Worm (Caenorhabditis elegans) whole organism, young adult: Measurements from ENCODE around the gene rme-4.

Experiments
- C06A6.2 ChIP-seq: fragments of 200-800 bp; sonication (Bioruptor generic); conservative IDR thresholded peaks from 2 replicates; pipeline ENCODE4 v1.3.6; 2022; ENCODE audit warnings: missing genetic modification characterization, missing compliant biosample characterization
- D2030.7 ChIP-seq: fragments of 200-800 bp; sonication (Bioruptor generic); IDR thresholded peaks from 2 replicates; pipeline ENCODE4 v1.3.6; 2022; ENCODE audit warnings: missing genetic modification reagents, missing genetic modification characterization, missing compliant biosample characterization
- F33H1.4 ChIP-seq: fragments of 200-800 bp; sonication (Bioruptor generic); IDR thresholded peaks from 2 replicates; pipeline ENCODE4 v1.3.6; 2022; ENCODE audit warnings: missing genetic modification reagents, missing genetic modification characterization, missing compliant biosample characterization
- F39B2.1 ChIP-seq: fragments of 200-800 bp; sonication (Bioruptor generic); IDR thresholded peaks from 2 replicates; pipeline ENCODE4 v1.3.6; 2022; ENCODE audit warnings: missing genetic modification reagents, missing genetic modification characterization, missing compliant biosample characterization
- Y56A3A.18 ChIP-seq: fragments of 200-800 bp; sonication (Bioruptor generic); IDR thresholded peaks from 2 replicates; pipeline ENCODE4 v1.3.6; 2022; ENCODE audit warnings: missing genetic modification reagents, missing genetic modification characterization, missing compliant biosample characterization
- Y67H2A.10 ChIP-seq: fragments of 200-800 bp; sonication (Bioruptor generic); conservative IDR thresholded peaks from 2 replicates; pipeline ENCODE4 v1.3.6; 2022; ENCODE audit warnings: missing genetic modification reagents, missing genetic modification characterization, missing compliant biosample characterization
- akir-1 ChIP-seq: fragments of 200-800 bp; sonication (Bioruptor generic); optimal IDR thresholded peaks from 2 replicates; lab custom pipeline; 2018; ENCODE audit warnings: mild to moderate bottlenecking, missing genetic modification characterization, moderate library complexity, missing compliant biosample characterization
- ama-1 ChIP-seq, 3 experiments: fragments of 150-350 bp in 1 of 3; sonication (generic microtip) in 2 of 3; optimal IDR thresholded peaks; 2 replicates each; lab custom pipeline; 2014 to 2018; ENCODE audit warnings: missing biosample characterization in 2 of 3, missing genetic modification characterization in 2 of 3, missing genetic modification reagents in 2 of 3
- aptf-2 ChIP-seq: fragments of 200-800 bp; sonication (Bioruptor generic); conservative IDR thresholded peaks from 2 replicates; pipeline ENCODE4 v1.3.6; 2022; ENCODE audit warnings: missing genetic modification reagents, missing genetic modification characterization, missing compliant biosample characterization
- attf-5 ChIP-seq: fragments of 200-800 bp; sonication (Bioruptor generic); optimal IDR thresholded peaks from 2 replicates; lab custom pipeline; 2018; ENCODE audit warnings: mild to moderate bottlenecking, missing genetic modification characterization, missing compliant biosample characterization
- bed-2 ChIP-seq: fragments of 200-800 bp; sonication (Bioruptor generic); IDR thresholded peaks from 2 replicates; pipeline ENCODE4 v1.3.6; 2022; ENCODE audit warnings: missing genetic modification reagents, missing genetic modification characterization, missing compliant biosample characterization
- cebp-1 ChIP-seq, 2 experiments: fragments of 200-800 bp in 1 of 2; sonication (Bioruptor generic) in 1 of 2; sonication (generic microtip) in 1 of 2; IDR thresholded peaks in 1 of 2; optimal IDR thresholded peaks in 1 of 2; 2 replicates each; pipeline versions ENCODE4 v1.3.6 to Lab custom; 2017 to 2022; ENCODE audit warnings: missing compliant biosample characterization in 2 of 2, missing genetic modification characterization in 2 of 2, mild to moderate bottlenecking in 1 of 2, missing genetic modification reagents in 1 of 2, moderate library complexity in 1 of 2
- ceh-79 ChIP-seq: sonication (generic microtip); optimal IDR thresholded peaks from 2 replicates; lab custom pipeline; 2017; ENCODE audit warnings: mild to moderate bottlenecking, missing genetic modification characterization, missing compliant biosample characterization
- dox-1 ChIP-seq: fragments of 200-800 bp; sonication (Bioruptor generic); IDR thresholded peaks from 2 replicates; pipeline ENCODE4 v1.3.6; 2022; ENCODE audit warnings: missing genetic modification reagents, missing genetic modification characterization, missing compliant biosample characterization
- dpl-1 ChIP-seq: fragments of 150-350 bp; optimal IDR thresholded peaks from 2 replicates; lab custom pipeline; 2014; ENCODE audit warnings: missing biosample characterization, missing genetic modification reagents, missing genetic modification characterization
- egl-44 ChIP-seq: fragments of 200-800 bp; sonication (Bioruptor generic); IDR thresholded peaks from 2 replicates; pipeline ENCODE4 v1.3.6; 2022; ENCODE audit warnings: missing genetic modification reagents, missing genetic modification characterization, missing compliant biosample characterization
- gei-17 ChIP-seq: fragments of 200-800 bp; sonication (Bioruptor generic); optimal IDR thresholded peaks from 2 replicates; lab custom pipeline; 2018; ENCODE audit warnings: mild to moderate bottlenecking, missing genetic modification characterization, missing compliant biosample characterization
- hmg-1.2 ChIP-seq: fragments of 200-800 bp; sonication (Bioruptor generic); IDR thresholded peaks from 2 replicates; pipeline ENCODE4 v1.3.6; 2022; ENCODE audit warnings: missing genetic modification reagents, missing genetic modification characterization, missing compliant biosample characterization
- lag-1 ChIP-seq: fragments of 200-800 bp; sonication (Bioruptor generic); IDR thresholded peaks from 2 replicates; pipeline ENCODE4 v1.3.6; 2022; ENCODE audit warnings: missing genetic modification reagents, missing genetic modification characterization, missing compliant biosample characterization
- lin-26 ChIP-seq: fragments of 200-800 bp; sonication (Bioruptor generic); IDR thresholded peaks from 2 replicates; pipeline ENCODE4 v1.3.6; 2022; ENCODE audit warnings: missing genetic modification reagents, missing genetic modification characterization, missing compliant biosample characterization
- lin-40 ChIP-seq: sonication (generic microtip); optimal IDR thresholded peaks from 2 replicates; lab custom pipeline; 2016; ENCODE audit warnings: missing genetic modification characterization, mild to moderate bottlenecking, missing compliant biosample characterization, missing genotype, missing genetic modification reagents
- lin-54 ChIP-seq: fragments of 200-800 bp; sonication (Bioruptor generic); optimal IDR thresholded peaks from 2 replicates; lab custom pipeline; 2018; ENCODE audit warnings: mild to moderate bottlenecking, missing genetic modification characterization, missing compliant biosample characterization
- madf-3 ChIP-seq: fragments of 200-800 bp; sonication (Bioruptor generic); IDR thresholded peaks from 2 replicates; pipeline ENCODE4 v1.3.6; 2022; ENCODE audit warnings: missing genetic modification reagents, missing genetic modification characterization, missing compliant biosample characterization
- mcd-1 ChIP-seq: fragments of 200-800 bp; sonication (Bioruptor generic); IDR thresholded peaks from 2 replicates; pipeline ENCODE4 v1.3.6; 2022; ENCODE audit warnings: missing genetic modification reagents, missing genetic modification characterization, missing compliant biosample characterization
- nfyb-1 ChIP-seq: fragments of 200-800 bp; sonication (Bioruptor generic); IDR thresholded peaks from 2 replicates; pipeline ENCODE4 v1.3.6; 2022; ENCODE audit warnings: missing genetic modification reagents, missing genetic modification characterization, missing compliant biosample characterization
- nhr-80 ChIP-seq: sonication (generic microtip); optimal IDR thresholded peaks from 2 replicates; lab custom pipeline; 2016; ENCODE audit warnings: missing genetic modification characterization, missing compliant biosample characterization
- pbrm-1 ChIP-seq: fragments of 200-800 bp; sonication (Bioruptor generic); IDR thresholded peaks from 2 replicates; pipeline ENCODE4 v1.3.6; 2022; ENCODE audit warnings: missing genetic modification reagents, missing genetic modification characterization, missing compliant biosample characterization
- pha-4 ChIP-seq: fragments of 150-350 bp; sonication (generic microtip); optimal IDR thresholded peaks from 2 replicates; lab custom pipeline; 2014; ENCODE audit warnings: missing biosample characterization, missing genetic modification reagents, missing genetic modification characterization
- repo-1 ChIP-seq: sonication (generic microtip); optimal IDR thresholded peaks from 2 replicates; lab custom pipeline; 2017; ENCODE audit warnings: mild to moderate bottlenecking, missing genetic modification characterization, missing compliant biosample characterization
- sdz-38 ChIP-seq: sonication (generic microtip); optimal IDR thresholded peaks from 2 replicates; lab custom pipeline; 2016; ENCODE audit warnings: missing genotype, missing genetic modification characterization, missing compliant biosample characterization
- snpc-1.1 ChIP-seq: sonication (generic microtip); optimal IDR thresholded peaks from 2 replicates; lab custom pipeline; 2017; ENCODE audit warnings: missing genetic modification characterization, mild to moderate bottlenecking, missing compliant biosample characterization, antibody characterized with exemption, moderate library complexity, missing genotype, missing genetic modification reagents; ENCODE audit not compliant: insufficient read depth
- snpc-3.4 ChIP-seq: sonication (generic microtip); optimal IDR thresholded peaks from 2 replicates; lab custom pipeline; 2017; ENCODE audit warnings: missing genetic modification characterization, mild to moderate bottlenecking, missing compliant biosample characterization, antibody characterized with exemption, moderate library complexity, missing genotype, missing genetic modification reagents
- tbx-9 ChIP-seq: sonication (generic microtip); optimal IDR thresholded peaks from 2 replicates; lab custom pipeline; 2016; ENCODE audit warnings: borderline replicate concordance, missing genetic modification characterization, inconsistent platforms, missing compliant biosample characterization
- tlf-1 ChIP-seq: fragments of 200-800 bp; sonication (Bioruptor generic); optimal IDR thresholded peaks from 2 replicates; lab custom pipeline; 2018; ENCODE audit warnings: mild to moderate bottlenecking, missing genetic modification characterization, missing compliant biosample characterization
- xnd-1 ChIP-seq: sonication (generic microtip); optimal IDR thresholded peaks from 2 replicates; lab custom pipeline; 2016; ENCODE audit warnings: missing genotype, missing genetic modification reagents, missing genetic modification characterization, missing compliant biosample characterization
- zfh-2 ChIP-seq: fragments of 200-800 bp; sonication (Bioruptor generic); conservative IDR thresholded peaks from 2 replicates; pipeline ENCODE4 v1.3.6; 2022; ENCODE audit warnings: missing genetic modification reagents, missing genetic modification characterization, missing compliant biosample characterization
- ztf-22 ChIP-seq: fragments of 200-800 bp; sonication (Bioruptor generic); optimal IDR thresholded peaks from 2 replicates; lab custom pipeline; 2018; ENCODE audit warnings: mild to moderate bottlenecking, missing genetic modification characterization, moderate library complexity, missing compliant biosample characterization
- ztf-28 ChIP-seq: fragments of 200-800 bp; sonication (Bioruptor generic); IDR thresholded peaks from 2 replicates; pipeline ENCODE4 v1.3.6; 2022; ENCODE audit warnings: missing genetic modification reagents, missing genetic modification characterization, missing compliant biosample characterization
- ztf-3 ChIP-seq: fragments of 200-800 bp; sonication (Bioruptor generic); optimal IDR thresholded peaks from 2 replicates; lab custom pipeline; 2018; ENCODE audit warnings: mild to moderate bottlenecking, missing genetic modification characterization, missing compliant biosample characterization
- ztf-6 ChIP-seq: fragments of 200-800 bp; sonication (Bioruptor generic); IDR thresholded peaks from 2 replicates; pipeline ENCODE4 v1.3.6; 2022; ENCODE audit warnings: missing genetic modification reagents, missing genetic modification characterization, missing compliant biosample characterization

Gene rme-4

ce11 chrX:10412425-10412824 lies 32.8 kb upstream of the rme-4 start, which contains the start of gene acr-8 (continued):
- TF ChIP-seq lin-54 (GFP tag; lab: Kevin White, UChicago) (no peak), ztf-6 (GFP tag; lab: Robert Waterston, UW) (no peak), tbx-9 (tag; lab: Kevin White, UChicago) (no peak)

ce11 chrX:10410539-10410938 lies 30.9 kb upstream of the rme-4 start:
- TF ChIP-seq F33H1.4 (GFP tag; lab: Robert Waterston, UW) (no peak), xnd-1 (no peak), gei-17 (GFP tag; lab: Kevin White, UChicago) (no peak), F39B2.1 (GFP tag; lab: Robert Waterston, UW) (no peak), cebp-1 (GFP tag; IDR thresholded peaks at IDR 0.05; lab: Robert Waterston, UW) (no peak), cebp-1 (tag; optimal IDR thresholded peaks at IDR 0.05; lab: Kevin White, UChicago) (no peak), ztf-3 (GFP tag; lab: Kevin White, UChicago) (no peak), attf-5 (no peak)

- TF ChIP-seq dpl-1 (GFP tag; lab: Kevin White, UChicago) (no peak), D2030.7 (no peak), pha-4 (tag; lab: Kevin White, UChicago) (no peak), egl-44 (GFP tag; lab: Robert Waterston, UW) (no peak), hmg-1.2 (GFP tag; lab: Robert Waterston, UW) (no peak), Y56A3A.18 (GFP tag; lab: Robert Waterston, UW) (no peak), C06A6.2 (GFP tag; lab: Robert Waterston, UW) (no peak), snpc-1.1 (tag; lab: Kevin White, UChicago) (no peak), bed-2 (GFP tag; lab: Robert Waterston, UW) (no peak), tlf-1 (GFP tag; lab: Kevin White, UChicago) (no peak), ama-1 (optimal IDR thresholded peaks at IDR 0.05; lab: Kevin White, UChicago) (no peak), ama-1 (GFP tag; optimal IDR thresholded peaks at IDR 0.05; lab: Kevin White, UChicago) (no peak), ceh-79 (tag; lab: Kevin White, UChicago) (no peak), sdz-38 (tag; lab: Kevin White, UChicago) (no peak), mcd-1 (GFP tag; lab: Robert Waterston, UW) (no peak), akir-1 (GFP tag; lab: Kevin White, UChicago) (no peak), Y67H2A.10 (GFP tag; lab: Robert Waterston, UW) (no peak), dox-1 (no peak)
These were observed 27.2 kb upstream of the rme-4 start, which contains the start of gene ZC504.1 for ce11 chrX:10406850-10407249. Gene ZC504.1, plus strand, starts transcription at chrX:10407150.

ce11 chrX:10406203-10406602 lies 26.6 kb upstream of the rme-4 start, which contains the start of gene gur-3:
Gene gur-3, minus strand, starts transcription at chrX:10406303.
- no peak for TF ChIP-seq pbrm-1 (GFP tag; lab: Robert Waterston, UW)
- TF ChIP-seq ztf-6 (GFP tag; lab: Robert Waterston, UW): no peak
- no peak for TF ChIP-seq lin-26 (GFP tag; lab: Robert Waterston, UW)
- no peak for TF ChIP-seq hmg-1.2 (GFP tag; lab: Robert Waterston, UW)
- no peak for TF ChIP-seq lag-1 (GFP tag; lab: Robert Waterston, UW)
- TF ChIP-seq nfyb-1: no peak
- no peak for TF ChIP-seq nhr-80 (tag; lab: Kevin White, UChicago)
- TF ChIP-seq aptf-2: no peak
- TF ChIP-seq ztf-28 (GFP tag; lab: Robert Waterston, UW): no peak
- no peak for TF ChIP-seq madf-3 (GFP tag; lab: Robert Waterston, UW)
- TF ChIP-seq akir-1 (GFP tag; lab: Kevin White, UChicago): no peak
- no peak for TF ChIP-seq lin-40 (tag; lab: Kevin White, UChicago)
- TF ChIP-seq repo-1 (tag; lab: Kevin White, UChicago): no peak
- no peak for TF ChIP-seq zfh-2 (GFP tag; lab: Robert Waterston, UW)
- no peak for TF ChIP-seq ztf-22 (GFP tag; lab: Kevin White, UChicago)
- no peak for TF ChIP-seq snpc-3.4 (tag; lab: Kevin White, UChicago)
